Worm (Caenorhabditis elegans) whole organism, L1 larva: Measurements from ENCODE around the gene F49C12.4.
A peak's percentile ranks its signal among the peaks of the same experiment; 100 is the strongest.

ENCODE experiments used
- C16A3.4 ChIP-seq: fragments of 150-350 bp; optimal IDR thresholded peaks from 2 replicates; lab custom pipeline; 2014; ENCODE audit warnings: missing biosample characterization, missing genetic modification characterization
- F16B12.6 ChIP-seq: fragments of 150-350 bp; optimal IDR thresholded peaks from 2 replicates; lab custom pipeline; 2014; ENCODE audit warnings: missing biosample characterization, missing genetic modification characterization
- alr-1 ChIP-seq: fragments of 200-800 bp; sonication (Bioruptor generic); optimal IDR thresholded peaks from 2 replicates; lab custom pipeline; 2018; ENCODE audit warnings: borderline replicate concordance, mild to moderate bottlenecking, missing genetic modification characterization, missing compliant biosample characterization
- blmp-1 ChIP-seq: fragments of 150-350 bp; optimal IDR thresholded peaks from 2 replicates; lab custom pipeline; 2014; ENCODE audit warnings: missing biosample characterization, missing genetic modification characterization
- ceh-63 ChIP-seq: fragments of 200-800 bp; sonication (Bioruptor generic); optimal IDR thresholded peaks from 2 replicates; lab custom pipeline; 2018; ENCODE audit warnings: mild to moderate bottlenecking, missing genetic modification characterization, missing compliant biosample characterization
- ceh-82 ChIP-seq, 3 experiments: fragments of 150-350 bp in 1 of 3; sonication (generic microtip) in 2 of 3; optimal IDR thresholded peaks; 2 replicates each; lab custom pipeline; 2014 to 2017; ENCODE audit warnings: missing biosample characterization in 3 of 3, missing genetic modification characterization in 3 of 3
- dpl-1 ChIP-seq, 3 experiments: fragments of 150-350 bp in 2 of 3; sonication (generic microtip) in 1 of 3; optimal IDR thresholded peaks; 2 replicates each; lab custom pipeline; 2014 to 2017; ENCODE audit warnings: missing biosample characterization in 3 of 3, missing genetic modification characterization in 3 of 3, missing genetic modification reagents in 3 of 3
- efl-1 ChIP-seq, 4 experiments: fragments of 150-350 bp; optimal IDR thresholded peaks in 3 of 4; peaks in 1 of 4; 1 replicate in 1 of 4; 2 replicates in 3 of 4; lab custom pipeline; 2014; ENCODE audit warnings: missing biosample characterization in 2 of 4, missing genetic modification characterization in 2 of 4, missing genetic modification reagents in 2 of 4
- efl-3 ChIP-seq: fragments of 200-800 bp; sonication (Bioruptor generic); optimal IDR thresholded peaks from 2 replicates; lab custom pipeline; 2018; ENCODE audit warnings: mild to moderate bottlenecking, missing genetic modification characterization, missing compliant biosample characterization
- egl-13 ChIP-seq: sonication (generic microtip); optimal IDR thresholded peaks from 2 replicates; lab custom pipeline; 2016; ENCODE audit warnings: missing genotype, missing genetic modification reagents, missing genetic modification characterization, missing compliant biosample characterization
- elt-2 ChIP-seq: sonication (generic microtip); optimal IDR thresholded peaks from 2 replicates; lab custom pipeline; 2016; ENCODE audit warnings: missing genetic modification characterization, mild to moderate bottlenecking, inconsistent platforms, missing compliant biosample characterization, missing genetic modification reagents
- elt-3 ChIP-seq, 6 experiments: fragments of 150-350 bp in 1 of 6; sonication (generic microtip); optimal IDR thresholded peaks; 2 replicates each; lab custom pipeline; 2017 to 2018; ENCODE audit warnings: missing biosample characterization in 6 of 6, missing genetic modification characterization in 6 of 6, inconsistent platforms in 1 of 6
- fos-1 ChIP-seq: fragments of 150-350 bp; optimal IDR thresholded peaks from 2 replicates; lab custom pipeline; 2014; ENCODE audit warnings: missing biosample characterization, missing genetic modification characterization
- hlh-17 ChIP-seq: fragments of 200-800 bp; sonication (Bioruptor generic); optimal IDR thresholded peaks from 2 replicates; lab custom pipeline; 2018; ENCODE audit warnings: missing genetic modification characterization, mild to moderate bottlenecking, missing compliant biosample characterization, moderate library complexity, borderline replicate concordance
- irx-1 ChIP-seq: sonication (generic microtip); optimal IDR thresholded peaks from 2 replicates; lab custom pipeline; 2016; ENCODE audit warnings: missing genetic modification characterization, missing compliant biosample characterization
- lin-13 ChIP-seq: fragments of 150-350 bp; optimal IDR thresholded peaks from 2 replicates; lab custom pipeline; 2014; ENCODE audit warnings: missing biosample characterization, missing genetic modification reagents, missing genetic modification characterization
- lin-14 ChIP-seq: fragments of 200-800 bp; sonication (Bioruptor generic); optimal IDR thresholded peaks from 2 replicates; lab custom pipeline; 2018; ENCODE audit warnings: mild to moderate bottlenecking, missing genetic modification characterization, moderate library complexity, missing compliant biosample characterization
- lin-35 ChIP-seq, 2 experiments: fragments of 150-350 bp; optimal IDR thresholded peaks; 2 replicates each; lab custom pipeline; 2014; ENCODE audit warnings: missing biosample characterization in 2 of 2, missing genetic modification characterization in 2 of 2, missing genetic modification reagents in 2 of 2
- lsy-2 ChIP-seq, 2 experiments: fragments of 150-350 bp; optimal IDR thresholded peaks; 2 replicates each; lab custom pipeline; 2014; ENCODE audit warnings: missing biosample characterization in 2 of 2, missing genetic modification characterization in 2 of 2
- mab-9 ChIP-seq: fragments of 200-800 bp; sonication (Bioruptor generic); IDR thresholded peaks from 2 replicates; pipeline ENCODE4 v1.3.6; 2022; ENCODE audit warnings: missing genetic modification reagents, missing genetic modification characterization, missing compliant biosample characterization
- mdl-1 ChIP-seq, 2 experiments: fragments of 150-350 bp; optimal IDR thresholded peaks; 2 replicates each; lab custom pipeline; 2014 to 2017; ENCODE audit warnings: missing biosample characterization in 2 of 2, missing genetic modification characterization in 2 of 2, inconsistent platforms in 1 of 2
- mep-1 ChIP-seq: fragments of 150-350 bp; optimal IDR thresholded peaks from 2 replicates; lab custom pipeline; 2014; ENCODE audit warnings: missing biosample characterization, missing genetic modification characterization
- nhr-11 ChIP-seq: fragments of 150-350 bp; optimal IDR thresholded peaks from 2 replicates; lab custom pipeline; 2014; ENCODE audit warnings: missing biosample characterization, missing genetic modification characterization
- nhr-19 ChIP-seq: fragments of 200-800 bp; sonication (Bioruptor generic); conservative IDR thresholded peaks from 2 replicates; pipeline ENCODE4 v1.3.6; 2022; ENCODE audit warnings: missing genetic modification characterization, missing compliant biosample characterization
- nhr-20 ChIP-seq: sonication (generic microtip); optimal IDR thresholded peaks from 2 replicates; lab custom pipeline; 2016; ENCODE audit warnings: mild to moderate bottlenecking, missing genetic modification characterization, missing compliant biosample characterization
- nhr-47 ChIP-seq: sonication (generic microtip); optimal IDR thresholded peaks from 2 replicates; lab custom pipeline; 2016; ENCODE audit warnings: mild to moderate bottlenecking, missing genetic modification characterization, moderate library complexity, missing compliant biosample characterization
- nhr-71 ChIP-seq: sonication (generic microtip); optimal IDR thresholded peaks from 2 replicates; lab custom pipeline; 2016; ENCODE audit warnings: mild to moderate bottlenecking, missing genetic modification characterization, moderate library complexity, missing compliant biosample characterization
- nhr-77 ChIP-seq: fragments of 150-350 bp; optimal IDR thresholded peaks from 2 replicates; lab custom pipeline; 2014; ENCODE audit warnings: missing biosample characterization, missing genetic modification characterization
- nhr-85 ChIP-seq: sonication (generic microtip); peaks from one replicate; lab custom pipeline; 2016; ENCODE audit warnings: missing genetic modification characterization, inconsistent platforms, missing compliant biosample characterization
- pax-3 ChIP-seq: fragments of 200-800 bp; sonication (Bioruptor generic); optimal IDR thresholded peaks from 2 replicates; lab custom pipeline; 2018; ENCODE audit warnings: mild to moderate bottlenecking, missing genetic modification characterization, moderate library complexity, missing compliant biosample characterization
- pqm-1 ChIP-seq: sonication (generic microtip); optimal IDR thresholded peaks from 3 replicates; lab custom pipeline; 2017; ENCODE audit warnings: missing biosample characterization, missing genetic modification characterization
- rnt-1 ChIP-seq: sonication (generic microtip); optimal IDR thresholded peaks from 2 replicates; lab custom pipeline; 2016; ENCODE audit warnings: mild to moderate bottlenecking, missing genetic modification characterization, moderate library complexity, missing compliant biosample characterization
- snpc-4 ChIP-seq: fragments of 150-350 bp; optimal IDR thresholded peaks from 2 replicates; lab custom pipeline; 2014; ENCODE audit warnings: missing biosample characterization, missing genetic modification characterization
- snu-23 ChIP-seq: sonication (generic microtip); optimal IDR thresholded peaks from 2 replicates; lab custom pipeline; 2016; ENCODE audit warnings: missing genetic modification characterization, missing compliant biosample characterization
- sup-37 ChIP-seq: fragments of 200-800 bp; sonication (Bioruptor generic); optimal IDR thresholded peaks from 2 replicates; lab custom pipeline; 2018; ENCODE audit warnings: mild to moderate bottlenecking, missing genetic modification characterization, missing compliant biosample characterization
- swsn-7 ChIP-seq: sonication (generic microtip); optimal IDR thresholded peaks from 2 replicates; lab custom pipeline; 2016; ENCODE audit warnings: missing genetic modification characterization, missing compliant biosample characterization
- tbx-2 ChIP-seq: sonication (generic microtip); optimal IDR thresholded peaks from 2 replicates; lab custom pipeline; 2016; ENCODE audit warnings: missing genetic modification characterization, missing compliant biosample characterization
- unc-130 ChIP-seq: fragments of 150-350 bp; optimal IDR thresholded peaks from 2 replicates; lab custom pipeline; 2017; ENCODE audit warnings: missing biosample characterization, missing genetic modification characterization, inconsistent platforms
- xbp-1 ChIP-seq: sonication (generic microtip); optimal IDR thresholded peaks from 2 replicates; lab custom pipeline; 2016; ENCODE audit warnings: missing genetic modification characterization, missing compliant biosample characterization
- ztf-11 ChIP-seq, 2 experiments: sonication (generic microtip); optimal IDR thresholded peaks; 2 replicates each; lab custom pipeline; 2016 to 2017; ENCODE audit warnings: missing genetic modification characterization in 2 of 2, missing biosample characterization in 1 of 2, missing compliant biosample characterization in 1 of 2
- ztf-4 ChIP-seq: fragments of 150-350 bp; optimal IDR thresholded peaks from 2 replicates; lab custom pipeline; 2014; ENCODE audit warnings: missing biosample characterization, missing genetic modification characterization

F49C12.4 gene

DNA sequence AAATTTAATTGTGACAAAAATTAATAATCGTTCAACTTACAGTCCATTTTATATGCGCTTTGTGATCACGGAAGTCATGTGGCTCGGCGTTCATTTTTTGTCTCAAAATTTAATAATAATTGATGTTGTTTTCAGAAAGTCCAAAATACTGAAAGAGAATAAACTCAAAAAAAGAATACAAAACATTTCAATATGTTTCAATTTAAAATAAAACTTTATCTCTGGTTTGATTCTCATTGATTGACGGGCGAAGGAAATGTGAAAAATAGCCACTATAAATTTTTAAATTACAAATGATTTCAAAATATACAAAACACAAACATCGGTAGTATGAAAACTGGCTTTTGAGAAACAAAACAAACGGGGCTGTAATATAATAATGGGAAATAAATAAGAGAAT is 35.3 kb upstream of the F49C12.4 start, which contains the start of gene T20D3.6:
TSS of gene T20D3.6 (minus strand) at position 101 of the 400 bp plus-strand sequence.
- no peak for TF ChIP-seq nhr-77 (tag; lab: Kevin White, UChicago)
- TF ChIP-seq mab-9 (GFP tag; lab: Robert Waterston, UW): no peak
- no peak for TF ChIP-seq F16B12.6
- TF ChIP-seq tbx-2: no peak
- TF ChIP-seq sup-37 (GFP tag; lab: Kevin White, UChicago): no peak
- no peak for TF ChIP-seq hlh-17 (GFP tag; lab: Kevin White, UChicago)
- TF ChIP-seq dpl-1 (GFP tag; optimal IDR thresholded peaks at IDR 0.05; lab: Kevin White, UChicago): no peak
- no peak for TF ChIP-seq unc-130 (tag; lab: Kevin White, UChicago)
- no peak for TF ChIP-seq pax-3 (tag; lab: Kevin White, UChicago)
- no peak for TF ChIP-seq nhr-19
- TF ChIP-seq mdl-1 (tag; optimal IDR thresholded peaks at IDR 0.05; lab: Kevin White, UChicago): no peak
- TF ChIP-seq ztf-4 (tag; lab: Kevin White, UChicago): no peak
- no peak for TF ChIP-seq alr-1
- no peak for TF ChIP-seq fos-1 (tag; lab: Kevin White, UChicago)
- no peak for TF ChIP-seq ceh-82 (tag; optimal IDR thresholded peaks at IDR 0.05; lab: Kevin White, UChicago)

ce11 chrIV:9336538-9337090 is 32.7 kb upstream of the F49C12.4 start, which contains the start of gene T20D3.5:
TSS of gene T20D3.5 (plus strand) at chrIV:9337040.
- TF ChIP-seq ztf-11 (tag; optimal IDR thresholded peaks at IDR 0.05; lab: Kevin White, UChicago) (no peak), rnt-1 (tag; lab: Kevin White, UChicago) (peak; percentile 13), nhr-47 (no peak)

ce11 chrIV:9335552-9336251 is 31.8 kb upstream of the F49C12.4 start, which contains the start of the genes coa-4 and T20D3.14:
TSS of gene coa-4 (minus strand) at chrIV:9335602.
TSS of gene T20D3.14 (minus strand) at chrIV:9335909.
- TF ChIP-seq ceh-82 (tag; optimal IDR thresholded peaks at IDR 0.05; lab: Kevin White, UChicago) (peak in 2 of 3 experiments; percentile 6 to 26), elt-3 (tag; optimal IDR thresholded peaks at IDR 0.05; lab: Kevin White, UChicago) (peak in 1 of 6 experiments; percentile 43), lin-35 (GFP tag; optimal IDR thresholded peaks at IDR 0.05; lab: Kevin White, UChicago) (peak; percentile 41 to 64), nhr-85 (tag; lab: Kevin White, UChicago) (peak; percentile 55), tbx-2 (peak; percentile 43), blmp-1 (tag; lab: Kevin White, UChicago) (peak; percentile 39), elt-2 (peak; percentile 17), snu-23 (GFP tag; lab: Kevin White, UChicago) (peak; percentile 75), snpc-4 (peak; percentile 1), irx-1 (tag; lab: Kevin White, UChicago) (peak; percentile 9), ceh-63 (no peak), nhr-71 (tag; lab: Kevin White, UChicago) (peak; percentile 71), mdl-1 (tag; optimal IDR thresholded peaks at IDR 0.05; lab: Kevin White, UChicago) (peak in 1 of 2 experiments; percentile 54), nhr-47 (peak; percentile 43), rnt-1 (tag; lab: Kevin White, UChicago) (peak; percentile 33), nhr-20 (tag; lab: Kevin White, UChicago) (peak; percentile 64), mep-1 (tag; lab: Kevin White, UChicago) (peak; percentile 41), lsy-2 (tag; optimal IDR thresholded peaks at IDR 0.05; lab: Kevin White, UChicago) (peak; percentile 53 to 58), dpl-1 (GFP tag; optimal IDR thresholded peaks at IDR 0.05; lab: Kevin White, UChicago) (peak in 2 of 3 experiments; percentile 17 to 48), xbp-1 (tag; lab: Kevin White, UChicago) (peak; percentile 48), nhr-77 (tag; lab: Kevin White, UChicago) (peak; percentile 11), lin-14 (GFP tag; lab: Kevin White, UChicago) (peak; percentile 75), pqm-1 (tag; lab: Kevin White, UChicago) (no peak), efl-3 (no peak), efl-1 (optimal IDR thresholded peaks at IDR 0.05; lab: Kevin White, UChicago) (peak; percentile 50 to 57), efl-1 (GFP tag; optimal IDR thresholded peaks at IDR 0.05 in 1 of 2; lab: Kevin White, UChicago) (peak; percentile 43 to 83), lin-13 (GFP tag; lab: Kevin White, UChicago) (no peak), egl-13 (no peak), nhr-11 (tag; lab: Kevin White, UChicago) (no peak), ztf-4 (tag; lab: Kevin White, UChicago) (no peak), C16A3.4 (peak; percentile 38), swsn-7 (tag; lab: Kevin White, UChicago) (peak; percentile 39)
